Worm (Caenorhabditis elegans) whole organism, L4 larva: ENCODE measurements around the gene Y24F12A.1.

Source experiments
- F10B5.3 ChIP-seq: sonication (generic microtip); optimal IDR thresholded peaks from 2 replicates; lab custom pipeline; 2016; ENCODE audit warnings: mild to moderate bottlenecking, missing genetic modification characterization, missing compliant biosample characterization
- F26F4.8 ChIP-seq: fragments of 200-800 bp; sonication (Bioruptor generic); conservative IDR thresholded peaks from 2 replicates; pipeline ENCODE4 v1.3.6; 2022; ENCODE audit warnings: missing genetic modification characterization, missing compliant biosample characterization
- F37D6.2 ChIP-seq: sonication (generic microtip); optimal IDR thresholded peaks from 2 replicates; lab custom pipeline; 2016; ENCODE audit warnings: mild to moderate bottlenecking, missing genetic modification characterization, missing compliant biosample characterization
- F44E2.7 ChIP-seq: fragments of 200-800 bp; sonication (Bioruptor generic); IDR thresholded peaks from 2 replicates; pipeline ENCODE4 v2.1.2; 2022; ENCODE audit warnings: missing genetic modification characterization, missing compliant biosample characterization
- F49E8.2 ChIP-seq: sonication (generic microtip); optimal IDR thresholded peaks from 2 replicates; lab custom pipeline; 2016; ENCODE audit warnings: missing compliant biosample characterization, mild to moderate bottlenecking, missing genetic modification characterization, borderline replicate concordance
- R02D3.7 ChIP-seq: fragments of 150-350 bp; sonication (generic microtip); optimal IDR thresholded peaks from 3 replicates; lab custom pipeline; 2014; ENCODE audit warnings: missing biosample characterization, missing genetic modification characterization
- ZK546.5 ChIP-seq, 2 experiments: sonication (generic microtip); optimal IDR thresholded peaks; 2 replicates each; lab custom pipeline; 2017; ENCODE audit warnings: missing biosample characterization in 2 of 2, missing genetic modification characterization in 2 of 2
- aha-1 ChIP-seq: fragments of 150-350 bp; peaks from one replicate; lab custom pipeline; 2014; ENCODE audit warnings: missing biosample characterization, missing genetic modification characterization
- ceh-20 ChIP-seq: fragments of 200-800 bp; sonication (Bioruptor generic); IDR thresholded peaks from 2 replicates; pipeline ENCODE4 v1.3.6; 2022; ENCODE audit warnings: missing genetic modification reagents, missing genetic modification characterization, missing compliant biosample characterization
- ceh-28 ChIP-seq: fragments of 150-350 bp; optimal IDR thresholded peaks from 2 replicates; lab custom pipeline; 2014; ENCODE audit warnings: missing biosample characterization, missing genetic modification reagents, missing genetic modification characterization
- ceh-32 ChIP-seq: sonication (generic microtip); optimal IDR thresholded peaks from 2 replicates; lab custom pipeline; 2016; ENCODE audit warnings: mild to moderate bottlenecking, missing genetic modification characterization, missing compliant biosample characterization; ENCODE audit not compliant: poor library complexity
- ceh-44 ChIP-seq: fragments of 200-800 bp; sonication (Bioruptor generic); IDR thresholded peaks from 2 replicates; pipeline ENCODE4 v1.3.6; 2022; ENCODE audit warnings: missing genetic modification reagents, missing genetic modification characterization, missing compliant biosample characterization
- cey-2 ChIP-seq: sonication (generic microtip); optimal IDR thresholded peaks from 3 replicates; lab custom pipeline; 2017; ENCODE audit warnings: missing genetic modification characterization, mild to moderate bottlenecking, missing compliant biosample characterization, antibody characterized with exemption, borderline replicate concordance; ENCODE audit not compliant: insufficient read depth
- ctbp-1 ChIP-seq: fragments of 200-800 bp; sonication (Bioruptor generic); IDR thresholded peaks from 2 replicates; pipeline ENCODE4 v1.3.6; 2022; ENCODE audit warnings: missing genetic modification reagents, missing genetic modification characterization, missing compliant biosample characterization
- daf-19 ChIP-seq: fragments of 200-800 bp; sonication (Bioruptor generic); conservative IDR thresholded peaks from 2 replicates; pipeline ENCODE4 v1.3.6; 2022; ENCODE audit warnings: missing genetic modification characterization, missing compliant biosample characterization
- dpl-1 ChIP-seq: fragments of 150-350 bp; optimal IDR thresholded peaks from 2 replicates; lab custom pipeline; 2014; ENCODE audit warnings: missing biosample characterization, missing genetic modification reagents, missing genetic modification characterization
- duxl-1 ChIP-seq: sonication (generic microtip); optimal IDR thresholded peaks from 2 replicates; lab custom pipeline; 2016; ENCODE audit warnings: mild to moderate bottlenecking, missing genetic modification characterization, moderate library complexity, missing compliant biosample characterization; ENCODE audit not compliant: poor library complexity
- dve-1 ChIP-seq: sonication (generic microtip); optimal IDR thresholded peaks from 2 replicates; lab custom pipeline; 2017; ENCODE audit warnings: antibody characterized with exemption, mild to moderate bottlenecking, missing genetic modification characterization, missing compliant biosample characterization; ENCODE audit not compliant: insufficient read depth
- egl-27 ChIP-seq: sonication (generic microtip); optimal IDR thresholded peaks from 3 replicates; lab custom pipeline; 2017; ENCODE audit warnings: missing biosample characterization, missing genetic modification reagents, missing genetic modification characterization
- fkh-10 ChIP-seq: fragments of 150-350 bp; optimal IDR thresholded peaks from 2 replicates; lab custom pipeline; 2014; ENCODE audit warnings: missing biosample characterization, missing genetic modification reagents, missing genetic modification characterization
- fos-1 ChIP-seq: fragments of 150-350 bp; optimal IDR thresholded peaks from 2 replicates; lab custom pipeline; 2014; ENCODE audit warnings: missing biosample characterization, missing genetic modification characterization
- lim-7 ChIP-seq: fragments of 200-800 bp; sonication (Bioruptor generic); IDR thresholded peaks from 2 replicates; pipeline ENCODE4 v1.3.6; 2022; ENCODE audit warnings: missing genetic modification characterization, missing compliant biosample characterization
- lin-13 ChIP-seq: fragments of 150-350 bp; optimal IDR thresholded peaks from 2 replicates; lab custom pipeline; 2014; ENCODE audit warnings: missing biosample characterization, missing genetic modification reagents, missing genetic modification characterization
- lin-15B ChIP-seq: fragments of 150-350 bp; sonication (generic microtip); optimal IDR thresholded peaks from 3 replicates; lab custom pipeline; 2014; ENCODE audit warnings: missing biosample characterization, missing genetic modification characterization
- lin-29 ChIP-seq: fragments of 200-800 bp; sonication (Bioruptor generic); IDR thresholded peaks from 2 replicates; pipeline ENCODE4 v1.3.6; 2022; ENCODE audit warnings: missing genetic modification reagents, missing genetic modification characterization, missing compliant biosample characterization
- lin-39 ChIP-seq: fragments of 150-350 bp; optimal IDR thresholded peaks from 2 replicates; lab custom pipeline; 2014; ENCODE audit warnings: missing biosample characterization, missing genetic modification reagents, missing genetic modification characterization
- mdt-29 ChIP-seq: fragments of 200-800 bp; sonication (Bioruptor generic); IDR thresholded peaks from 2 replicates; pipeline ENCODE4 v1.3.6; 2022; ENCODE audit warnings: missing genetic modification reagents, missing genetic modification characterization, missing compliant biosample characterization
- mes-2 ChIP-seq: sonication (generic microtip); optimal IDR thresholded peaks from 2 replicates; lab custom pipeline; 2016; ENCODE audit warnings: missing genotype, mild to moderate bottlenecking, missing genetic modification characterization, missing compliant biosample characterization; ENCODE audit not compliant: poor library complexity, severe bottlenecking
- mxl-2 ChIP-seq: fragments of 200-800 bp; sonication (Bioruptor generic); conservative IDR thresholded peaks from 2 replicates; pipeline ENCODE4 v1.3.6; 2022; ENCODE audit warnings: missing genetic modification reagents, missing genetic modification characterization, missing compliant biosample characterization
- nhr-102 ChIP-seq: sonication (generic microtip); optimal IDR thresholded peaks from 2 replicates; lab custom pipeline; 2016; ENCODE audit warnings: mild to moderate bottlenecking, missing genetic modification characterization, moderate library complexity, missing compliant biosample characterization
- nhr-11 ChIP-seq: fragments of 150-350 bp; optimal IDR thresholded peaks from 2 replicates; lab custom pipeline; 2014; ENCODE audit warnings: missing biosample characterization, missing genetic modification characterization
- nhr-41 ChIP-seq: fragments of 200-800 bp; sonication (Bioruptor generic); IDR thresholded peaks from 2 replicates; pipeline ENCODE4 v1.3.6; 2022; ENCODE audit warnings: missing genetic modification reagents, missing genetic modification characterization, missing compliant biosample characterization
- nhr-42 ChIP-seq: fragments of 200-800 bp; sonication (Bioruptor generic); IDR thresholded peaks from 2 replicates; pipeline ENCODE4 v1.3.6; 2022; ENCODE audit warnings: missing genetic modification characterization, missing compliant biosample characterization
- nhr-6 ChIP-seq: fragments of 150-350 bp; optimal IDR thresholded peaks from 2 replicates; lab custom pipeline; 2014; ENCODE audit warnings: missing biosample characterization, missing genetic modification characterization
- nhr-77 ChIP-seq: fragments of 150-350 bp; optimal IDR thresholded peaks from 2 replicates; lab custom pipeline; 2014; ENCODE audit warnings: missing biosample characterization, missing genetic modification characterization
- php-3 ChIP-seq: fragments of 200-800 bp; sonication (Bioruptor generic); IDR thresholded peaks from 2 replicates; pipeline ENCODE4 v1.3.6; 2022; ENCODE audit warnings: missing genetic modification reagents, missing genetic modification characterization, missing compliant biosample characterization
- pqm-1 ChIP-seq: sonication (generic microtip); optimal IDR thresholded peaks from 2 replicates; lab custom pipeline; 2017; ENCODE audit warnings: missing biosample characterization, missing genetic modification characterization
- sdz-12 ChIP-seq: fragments of 200-800 bp; sonication (Bioruptor generic); optimal IDR thresholded peaks from 2 replicates; lab custom pipeline; 2018; ENCODE audit warnings: mild to moderate bottlenecking, missing genetic modification characterization, missing compliant biosample characterization
- set-16 ChIP-seq: fragments of 200-800 bp; sonication (Bioruptor generic); IDR thresholded peaks from 2 replicates; pipeline ENCODE4 v1.3.6; 2022; ENCODE audit warnings: missing genetic modification reagents, missing genetic modification characterization, missing compliant biosample characterization
- snpc-1.2 ChIP-seq: fragments of 200-800 bp; sonication (Bioruptor generic); IDR thresholded peaks from 2 replicates; pipeline ENCODE4 v1.3.6; 2022; ENCODE audit warnings: missing genetic modification reagents, missing genetic modification characterization, missing compliant biosample characterization
- snpc-4 ChIP-seq: fragments of 150-350 bp; optimal IDR thresholded peaks from 2 replicates; lab custom pipeline; 2014; ENCODE audit warnings: missing biosample characterization, missing genetic modification characterization
- spr-1 ChIP-seq: sonication (generic microtip); optimal IDR thresholded peaks from 2 replicates; lab custom pipeline; 2016; ENCODE audit warnings: mild to moderate bottlenecking, missing genetic modification characterization, missing compliant biosample characterization
- tag-97 ChIP-seq: fragments of 200-800 bp; sonication (Bioruptor generic); IDR thresholded peaks from 2 replicates; pipeline ENCODE4 v1.3.6; 2022; ENCODE audit warnings: missing genetic modification characterization, missing compliant biosample characterization
- unc-130 ChIP-seq: sonication (generic microtip); optimal IDR thresholded peaks from 2 replicates; lab custom pipeline; 2016; ENCODE audit warnings: missing genetic modification reagents, missing genetic modification characterization, missing compliant biosample characterization
- vab-7 ChIP-seq: fragments of 200-800 bp; sonication (Bioruptor generic); IDR thresholded peaks from 2 replicates; pipeline ENCODE4 v1.3.6; 2022; ENCODE audit warnings: missing genetic modification reagents, missing genetic modification characterization, missing compliant biosample characterization
- zfp-2 ChIP-seq: sonication (generic microtip); optimal IDR thresholded peaks from 2 replicates; lab custom pipeline; 2016; ENCODE audit warnings: mild to moderate bottlenecking, missing genetic modification characterization, missing compliant biosample characterization
- zfp-3 ChIP-seq: fragments of 200-800 bp; sonication (Bioruptor generic); conservative IDR thresholded peaks from 2 replicates; pipeline ENCODE4 v1.3.6; 2022; ENCODE audit warnings: missing genetic modification reagents, missing genetic modification characterization, missing compliant biosample characterization
- zip-11 ChIP-seq: fragments of 200-800 bp; sonication (Bioruptor generic); IDR thresholded peaks from 2 replicates; pipeline ENCODE4 v1.3.6; 2022; ENCODE audit warnings: missing genetic modification characterization, missing compliant biosample characterization
- ztf-7 ChIP-seq: fragments of 150-350 bp; optimal IDR thresholded peaks from 2 replicates; lab custom pipeline; 2014; ENCODE audit warnings: missing biosample characterization, missing genetic modification characterization

Gene Y24F12A.1

ce11 chrIV:11586484-11586883, 18.6 kb upstream of the Y24F12A.1 start:
- TF ChIP-seq aha-1 (tag; lab: Kevin White, UChicago) (peak; percentile 92), mdt-29 (no peak), unc-130 (no peak)
- TF ChIP-seq, all 104 proteins: peak for 1

ce11 chrIV:11592165-11592564, 12.9 kb upstream of the Y24F12A.1 start, which contains the start of gene spe-36:
spe-36 (minus strand) TSS chrIV:11592265.
- no peak for TF ChIP-seq lim-7 (GFP tag; lab: Robert Waterston, UW)
- TF ChIP-seq nhr-102 = no peak
- no peak for TF ChIP-seq lin-15B (tag; lab: Kevin White, UChicago)

DNA sequence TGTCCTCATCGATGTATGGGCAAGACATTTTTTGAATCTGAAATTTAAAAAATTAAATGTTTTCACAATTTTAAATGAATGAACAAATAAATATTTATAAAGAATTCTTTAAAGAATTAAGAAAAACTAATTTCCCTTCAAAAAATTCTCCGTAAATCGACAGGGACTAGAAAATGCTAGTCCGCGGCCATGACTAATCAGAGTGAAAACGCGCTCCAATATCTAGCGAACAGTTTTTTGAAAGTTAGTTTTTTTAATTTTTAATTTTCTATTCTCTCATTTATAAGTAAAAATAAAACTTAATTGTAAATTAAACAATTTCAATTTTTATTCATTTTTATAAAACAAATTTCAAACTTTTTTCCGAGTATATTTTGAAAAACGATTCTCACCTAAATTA, 12.2 kb upstream of the Y24F12A.1 start:
- TF ChIP-seq F10B5.3 (tag; lab: Kevin White, UChicago) (no peak), nhr-77 (no peak), F44E2.7 (GFP tag; lab: Robert Waterston, UW) (no peak), fos-1 (tag; lab: Kevin White, UChicago) (no peak), nhr-6 (tag; lab: Kevin White, UChicago) (peak; percentile 44), lin-29 (GFP tag; lab: Robert Waterston, UW) (no peak), mes-2 (tag; lab: Kevin White, UChicago) (peak; percentile 95), dve-1 (tag; lab: Kevin White, UChicago) (peak; percentile 38), php-3 (GFP tag; lab: Robert Waterston, UW) (no peak), nhr-41 (no peak), zfp-2 (tag; lab: Kevin White, UChicago) (no peak), spr-1 (tag; lab: Kevin White, UChicago) (no peak), F26F4.8 (no peak), lin-13 (GFP tag; lab: Kevin White, UChicago) (no peak), dpl-1 (GFP tag; lab: Kevin White, UChicago) (peak; percentile 29), snpc-1.2 (GFP tag; lab: Robert Waterston, UW) (0 out of 2 replicates have a peak, but pooled peaks have one; percentile 41), snpc-4 (tag; lab: Kevin White, UChicago) (no peak), ctbp-1 (GFP tag; lab: Robert Waterston, UW) (no peak), duxl-1 (peak; percentile 31), F49E8.2 (tag; lab: Kevin White, UChicago) (no peak), sdz-12 (GFP tag; lab: Kevin White, UChicago) (no peak), tag-97 (GFP tag; lab: Robert Waterston, UW) (no peak), nhr-42 (GFP tag; lab: Robert Waterston, UW) (no peak), ceh-32 (tag; lab: Kevin White, UChicago) (no peak), cey-2 (no peak), R02D3.7 (tag; lab: Kevin White, UChicago) (no peak), ceh-44 (GFP tag; lab: Robert Waterston, UW) (no peak), ceh-28 (no peak), zip-11 (GFP tag; lab: Robert Waterston, UW) (no peak), set-16 (GFP tag; lab: Robert Waterston, UW) (no peak), pqm-1 (no peak), lin-39 (tag; lab: Kevin White, UChicago) (no peak), mxl-2 (GFP tag; lab: Robert Waterston, UW) (no peak), ceh-20 (GFP tag; lab: Robert Waterston, UW) (0 out of 2 replicates have a peak, but pooled peaks have one; percentile 14), vab-7 (no peak), fkh-10 (GFP tag; lab: Kevin White, UChicago) (no peak), egl-27 (tag; lab: Kevin White, UChicago) (no peak), F37D6.2 (tag; lab: Kevin White, UChicago) (no peak), ZK546.5 (tag; optimal IDR thresholded peaks at IDR 0.05; lab: Kevin White, UChicago) (no peak), ztf-7 (tag; lab: Kevin White, UChicago) (no peak), nhr-11 (tag; lab: Kevin White, UChicago) (no peak), daf-19 (no peak), zfp-3 (no peak), lim-7 (GFP tag; lab: Robert Waterston, UW) (no peak)
